Worm (Caenorhabditis elegans): Measurements from ENCODE around the gene inft-2.
"Not testable (repeated sequence)": the region's sequence is repeated elsewhere in the genome, so short reads cannot be mapped to it uniquely, and the experiment has no call there.

Gene inft-2

DNA sequence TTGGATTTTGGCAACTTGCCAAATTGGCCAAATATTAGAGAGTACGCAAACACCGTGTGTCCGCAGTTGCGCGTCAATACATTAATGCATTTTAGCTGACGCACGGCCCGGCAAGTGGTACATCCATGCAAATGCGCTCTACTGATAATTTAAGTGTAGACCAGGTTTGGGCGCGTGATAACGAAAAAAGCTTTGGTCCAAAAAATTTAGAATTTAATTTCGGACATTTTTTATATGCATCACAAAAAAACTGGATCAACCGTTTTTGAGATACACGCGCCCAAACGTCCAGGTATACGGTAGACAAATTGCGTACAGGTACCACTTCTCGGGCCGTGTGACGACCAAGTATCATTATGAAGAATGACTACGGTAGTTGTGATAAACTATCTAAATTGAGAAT lies 34.2 kb upstream of the inft-2 start, which contains the start of gene R186.8:
Gene R186.8, minus strand, starts transcription at position 58 of the 403 bp plus-strand sequence.
- TF ChIP-seq gmeb-1 (tag; optimal IDR thresholded peaks at IDR 0.05) (peak; percentile 39), lin-11 (tag; optimal IDR thresholded peaks at IDR 0.05) (peak; percentile 32), F13H6.1 (tag; optimal IDR thresholded peaks at IDR 0.05) (peak; percentile 68), Y55F3AM.14 (GFP tag; optimal IDR thresholded peaks at IDR 0.05) (peak; percentile 73), lsy-2 (tag; optimal IDR thresholded peaks at IDR 0.05) (peak; percentile 56 to 94), crh-2 (tag; optimal IDR thresholded peaks at IDR 0.05) (peak; percentile 41), fos-1 (tag; optimal IDR thresholded peaks at IDR 0.05) (peak; percentile 3), sem-4 (tag; optimal IDR thresholded peaks at IDR 0.05) (peak; percentile 2), C34F6.9 (tag; optimal IDR thresholded peaks at IDR 0.05) (peak; percentile 64), sma-3 (GFP tag; optimal IDR thresholded peaks at IDR 0.05) (peak; percentile 91), nhr-129 (tag; optimal IDR thresholded peaks at IDR 0.05) (peak; percentile 60), sma-9 (GFP tag; optimal IDR thresholded peaks at IDR 0.05) (peak; percentile 55), nhr-21 (tag; optimal IDR thresholded peaks at IDR 0.05) (peak; percentile 30), unc-55 (GFP tag; optimal IDR thresholded peaks at IDR 0.05) (peak; percentile 46), nhr-25 (tag; optimal IDR thresholded peaks at IDR 0.05) (peak; percentile 27)
- TF ChIP-seq sma-9 (tag; optimal IDR thresholded peaks at IDR 0.05) = not testable (repeated sequence)

DNA sequence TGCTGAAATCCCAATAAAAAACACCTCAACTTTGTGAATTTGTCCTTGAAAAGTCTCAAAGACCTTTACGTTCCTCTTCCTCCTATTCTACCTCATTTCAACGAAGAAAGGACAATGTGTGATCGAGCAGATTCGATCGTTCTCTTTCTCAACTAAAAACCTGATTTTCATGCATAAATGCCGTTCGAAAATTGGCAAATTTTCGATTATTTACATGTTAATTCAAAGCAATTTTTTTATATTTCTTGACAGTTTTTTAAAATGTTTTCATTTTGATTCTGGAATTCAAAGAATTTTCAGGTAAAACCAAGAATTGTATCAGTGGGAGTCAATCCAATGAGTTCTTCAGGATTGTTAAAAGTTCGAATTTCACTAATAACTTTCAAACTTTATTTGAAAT lies 33.6 kb upstream of the inft-2 start, which contains the start of gene lin-46:
Gene lin-46, plus strand, starts transcription at position 301 of the 400 bp plus-strand sequence.
- TF ChIP-seq fos-1 (tag; optimal IDR thresholded peaks at IDR 0.05) (no peak), peb-1 (tag; optimal IDR thresholded peaks at IDR 0.05) (no peak), F13H6.1 (tag; optimal IDR thresholded peaks at IDR 0.05) (no peak), ztf-1 (GFP tag; conservative IDR thresholded peaks at IDR 0.05) (no peak), aly-2 (tag; optimal IDR thresholded peaks at IDR 0.05) (no peak), lin-11 (tag; optimal IDR thresholded peaks at IDR 0.05) (no peak)

DNA sequence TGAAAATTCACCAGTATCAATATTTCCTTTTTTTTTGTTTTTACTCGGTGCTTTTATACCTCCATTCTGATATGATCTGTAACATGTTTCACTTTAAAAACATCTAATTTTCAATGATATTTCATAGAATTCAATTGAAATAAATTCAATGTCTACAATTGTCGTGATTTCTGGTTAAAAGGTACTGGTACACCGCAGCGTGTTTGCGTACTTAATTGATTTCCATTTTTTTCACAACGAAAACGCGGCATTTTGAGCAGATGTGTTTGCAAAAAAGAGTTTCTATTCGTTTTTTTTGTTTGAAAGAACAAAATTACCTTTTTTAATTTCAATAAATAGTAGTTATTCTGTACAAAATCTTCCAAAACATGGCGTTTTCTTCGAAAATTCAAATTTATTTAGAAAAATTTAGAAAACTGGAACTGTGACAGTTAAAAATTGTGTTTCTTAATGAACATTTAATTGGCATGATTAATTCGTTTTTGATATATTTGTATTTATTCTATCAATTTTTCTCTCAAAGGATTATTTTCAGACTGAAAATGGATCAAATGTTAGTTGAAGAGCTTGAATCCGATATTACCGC lies 31.4 kb upstream of the inft-2 start, which contains the start of gene pnn-1:
Gene pnn-1, plus strand, starts transcription at position 536 of the 586 bp plus-strand sequence.
- TF ChIP-seq zag-1 (tag; optimal IDR thresholded peaks at IDR 0.05) (no peak), aly-2 (tag; optimal IDR thresholded peaks at IDR 0.05) (no peak), sem-4 (tag; optimal IDR thresholded peaks at IDR 0.05) (peak; percentile 26), nhr-237 (tag; optimal IDR thresholded peaks at IDR 0.05) (no peak), lin-13 (GFP tag; optimal IDR thresholded peaks at IDR 0.05) (peak; percentile 58), sma-9 (GFP tag; optimal IDR thresholded peaks at IDR 0.05) (peak; percentile 1), sma-9 (tag; optimal IDR thresholded peaks at IDR 0.05) (no peak), unc-55 (GFP tag; optimal IDR thresholded peaks at IDR 0.05) (peak; percentile 55), C34F6.9 (tag; optimal IDR thresholded peaks at IDR 0.05) (peak; percentile 45), nhr-129 (tag; optimal IDR thresholded peaks at IDR 0.05) (peak; percentile 28), nhr-25 (tag; optimal IDR thresholded peaks at IDR 0.05) (peak; percentile 61), crh-2 (tag; optimal IDR thresholded peaks at IDR 0.05) (peak; percentile 4), snpc-4 (tag; optimal IDR thresholded peaks at IDR 0.05) (no peak), lsy-2 (tag; optimal IDR thresholded peaks at IDR 0.05) (peak; percentile 28 to 84)

DNA sequence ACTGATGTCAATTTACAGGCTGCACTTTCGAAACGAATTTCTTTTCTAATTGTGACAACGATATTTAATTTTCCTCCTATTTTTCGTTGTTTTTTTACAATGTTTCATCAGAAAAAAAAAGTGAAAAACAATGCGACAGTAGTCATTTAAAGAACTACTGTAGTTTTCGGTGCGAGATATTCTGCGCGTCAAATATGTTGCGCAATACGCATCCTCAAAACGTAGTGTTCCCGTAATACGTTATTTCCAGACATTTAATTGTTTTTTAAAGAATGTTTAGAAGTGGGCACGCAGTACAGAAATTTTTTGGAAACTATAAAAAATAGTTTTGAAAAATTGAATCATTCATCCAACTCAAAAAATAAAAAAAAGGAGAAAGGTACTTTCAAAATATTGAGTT lies 28.1 kb upstream of the inft-2 start:
- no peak for TF ChIP-seq mbf-1 (tag; optimal IDR thresholded peaks at IDR 0.05)
- no peak for TF ChIP-seq sem-4 (tag; optimal IDR thresholded peaks at IDR 0.05)
- no peak for TF ChIP-seq ztf-4 (tag; optimal IDR thresholded peaks at IDR 0.05)
- no peak for TF ChIP-seq nhr-129 (tag; optimal IDR thresholded peaks at IDR 0.05)
- TF ChIP-seq nhr-12 (tag; optimal IDR thresholded peaks at IDR 0.05) = no peak
- no peak for TF ChIP-seq ceh-82 (tag; optimal IDR thresholded peaks at IDR 0.05)
- TF ChIP-seq nhr-77 (tag; optimal IDR thresholded peaks at IDR 0.05) = no peak
- no peak for TF ChIP-seq zag-1 (tag; optimal IDR thresholded peaks at IDR 0.05)
- no peak for TF ChIP-seq ceh-16 (tag; optimal IDR thresholded peaks at IDR 0.05)
- TF ChIP-seq lin-11 (tag; optimal IDR thresholded peaks at IDR 0.05) = no peak

DNA sequence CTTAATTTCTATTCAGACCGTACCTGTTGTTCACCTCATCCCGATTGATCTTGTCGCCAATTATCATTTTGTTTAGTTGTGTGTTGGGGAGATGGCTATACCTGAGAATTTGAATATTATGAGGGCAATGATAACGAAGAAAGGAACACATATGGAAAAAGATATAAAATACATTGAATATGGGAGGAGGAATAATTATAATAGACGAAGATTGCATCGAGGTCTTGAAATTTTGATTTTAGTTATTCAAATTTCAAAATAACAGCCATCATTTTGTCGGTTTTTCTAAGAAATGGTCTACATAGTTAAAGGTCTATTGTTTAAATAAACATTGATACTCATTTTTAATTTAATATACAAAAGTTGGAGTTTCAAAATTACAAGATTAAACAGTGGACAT lies 15.1 kb upstream of the inft-2 start, which contains the start of gene shw-3:
Gene shw-3, minus strand, starts transcription at position 101 of the 400 bp plus-strand sequence.
- TF ChIP-seq unc-62 (GFP tag; optimal IDR thresholded peaks at IDR 0.05) = no peak
- no peak for TF ChIP-seq lsy-2 (tag; optimal IDR thresholded peaks at IDR 0.05)
- no peak for TF ChIP-seq nhr-237 (tag; optimal IDR thresholded peaks at IDR 0.05)
- no peak for TF ChIP-seq sem-4 (tag; optimal IDR thresholded peaks at IDR 0.05)
- no peak for TF ChIP-seq sma-3 (GFP tag; optimal IDR thresholded peaks at IDR 0.05)
- TF ChIP-seq sma-9 (GFP tag; optimal IDR thresholded peaks at IDR 0.05) = no peak
- no peak for TF ChIP-seq sma-9 (tag; optimal IDR thresholded peaks at IDR 0.05)
- TF ChIP-seq mbf-1 (tag; optimal IDR thresholded peaks at IDR 0.05) = no peak
- no peak for TF ChIP-seq R02D3.7 (tag; optimal IDR thresholded peaks at IDR 0.05)
- no peak for TF ChIP-seq lin-11 (tag; optimal IDR thresholded peaks at IDR 0.05)
- TF ChIP-seq ztf-1 (GFP tag; conservative IDR thresholded peaks at IDR 0.05) = no peak
- no peak for TF ChIP-seq ceh-16 (tag; optimal IDR thresholded peaks at IDR 0.05)
- TF ChIP-seq nhr-25 (tag; optimal IDR thresholded peaks at IDR 0.05) = no peak
- no peak for TF ChIP-seq snpc-4 (tag; optimal IDR thresholded peaks at IDR 0.05)
- TF ChIP-seq lin-39 (tag; optimal IDR thresholded peaks at IDR 0.05) = no peak
- TF ChIP-seq ztf-11 (tag; optimal IDR thresholded peaks at IDR 0.05) = no peak
- no peak for TF ChIP-seq mab-5 (tag; optimal IDR thresholded peaks at IDR 0.05)
- no peak for TF ChIP-seq egl-27 (tag; optimal IDR thresholded peaks at IDR 0.05)

Data from whole organism, L2 larva.